Worm (Caenorhabditis elegans): ENCODE measurements around the gene C34F6.12.
A peak's percentile ranks its signal among the peaks of the same experiment; 100 is the strongest.

C34F6.12 gene

ce11 chrX:11252429-11252828 is 25.9 kb upstream of the C34F6.12 start:
- TF ChIP-seq pha-4 (GFP tag; IDR thresholded peaks at IDR 0.05) (peak; percentile 78; the same call in 1 of the 2 replicates), pha-4 (tag; optimal IDR thresholded peaks at IDR 0.05) (no peak), madf-9 (GFP tag; conservative IDR thresholded peaks at IDR 0.05) (peak; percentile 68), Y48G9A.11 (GFP tag; IDR thresholded peaks at IDR 0.05) (no peak), gei-8 (GFP tag; optimal IDR thresholded peaks at IDR 0.05) (peak; percentile 65), mes-2 (tag; optimal IDR thresholded peaks at IDR 0.05; ENCODE audit: poor library complexity, severe bottlenecking) (peak; percentile 76), tag-97 (GFP tag; IDR thresholded peaks at IDR 0.05) (no peak), F49E8.2 (tag; optimal IDR thresholded peaks at IDR 0.05; ENCODE audit: borderline replicate concordance) (no peak), dve-1 (tag; optimal IDR thresholded peaks at IDR 0.05; ENCODE audit: insufficient read depth) (peak; percentile 64), hlh-11 (tag; optimal IDR thresholded peaks at IDR 0.05) (peak; percentile 48), R02D3.7 (tag; optimal IDR thresholded peaks at IDR 0.05) (no peak), ceh-20 (GFP tag; IDR thresholded peaks at IDR 0.05) (no peak; the same call in 1 of the 2 replicates), daf-8 (GFP tag; IDR thresholded peaks at IDR 0.05) (no peak), zfp-2 (tag; optimal IDR thresholded peaks at IDR 0.05) (peak; percentile 5), lin-38 (GFP tag; IDR thresholded peaks at IDR 0.05) (peak; percentile 76), daf-19 (GFP tag; conservative IDR thresholded peaks at IDR 0.05) (peak; percentile 83), snpc-1.2 (GFP tag; IDR thresholded peaks at IDR 0.05) (peak; percentile 86), nhr-25 (tag; optimal IDR thresholded peaks at IDR 0.05; ENCODE audit: borderline replicate concordance, insufficient read depth) (no peak), mdl-1 (tag; optimal IDR thresholded peaks at IDR 0.05) (peak in 1 of 2 experiments; percentile 16), nhr-48 (tag; optimal IDR thresholded peaks at IDR 0.05) (peak; percentile 48), zip-11 (GFP tag; IDR thresholded peaks at IDR 0.05) (no peak), duxl-1 (tag; optimal IDR thresholded peaks at IDR 0.05; ENCODE audit: poor library complexity) (no peak), php-3 (GFP tag; IDR thresholded peaks at IDR 0.05) (peak; percentile 71), daf-16 (GFP tag; optimal IDR thresholded peaks at IDR 0.05) (peak; percentile 65 to 70), daf-16 (tag; optimal IDR thresholded peaks at IDR 0.05) (peak; percentile 49), aly-2 (tag; optimal IDR thresholded peaks at IDR 0.05) (no peak), rbr-2 (tag; optimal IDR thresholded peaks at IDR 0.05) (peak; percentile 71), lin-1 (GFP tag; IDR thresholded peaks at IDR 0.05) (peak; percentile 91), spr-1 (tag; optimal IDR thresholded peaks at IDR 0.05) (peak; percentile 50), egl-27 (tag; optimal IDR thresholded peaks at IDR 0.05) (no peak), mxl-2 (GFP tag; conservative IDR thresholded peaks at IDR 0.05) (0 out of 2 replicates have a peak, but pooled peaks have one; percentile 4), madf-5 (GFP tag; IDR thresholded peaks at IDR 0.05) (0 out of 4 replicates have a peak, but pooled peaks of 1 of the 2 experiments have one; percentile 22), mdt-29 (GFP tag; IDR thresholded peaks at IDR 0.05) (peak; percentile 63), lim-7 (GFP tag; IDR thresholded peaks at IDR 0.05) (no peak; the same call in 1 of the 2 replicates), dpl-1 (GFP tag; optimal IDR thresholded peaks at IDR 0.05) (no peak), snpc-4 (tag; optimal IDR thresholded peaks at IDR 0.05) (no peak), ztf-7 (tag; optimal IDR thresholded peaks at IDR 0.05) (peak; percentile 61), ces-1 (GFP tag; optimal IDR thresholded peaks at IDR 0.05) (no peak), lin-13 (GFP tag; optimal IDR thresholded peaks at IDR 0.05) (peak; percentile 44), nhr-102 (tag; optimal IDR thresholded peaks at IDR 0.05) (peak; percentile 73), zfp-3 (GFP tag; conservative IDR thresholded peaks at IDR 0.05) (no peak; the same call in 1 of the 2 replicates), Y105C5A.15 (GFP tag; IDR thresholded peaks at IDR 0.05) (no peak), nhr-111 (GFP tag; optimal IDR thresholded peaks at IDR 0.05) (peak; percentile 59), ZK546.5 (tag; optimal IDR thresholded peaks at IDR 0.05) (no peak), ztf-11 (tag; optimal IDR thresholded peaks at IDR 0.05) (no peak), dmd-9 (GFP tag; IDR thresholded peaks at IDR 0.05) (no peak), dmd-6 (GFP tag; IDR thresholded peaks at IDR 0.05) (peak; percentile 53), mep-1 (tag; optimal IDR thresholded peaks at IDR 0.05) (peak; percentile 75), arid-1 (GFP tag; conservative IDR thresholded peaks at IDR 0.05) (no peak), mxl-3 (GFP tag; optimal IDR thresholded peaks at IDR 0.05) (no peak)

All from whole organism, L4 larva.